Fruit fly (Drosophila melanogaster): ENCODE measurements around the gene SPR.

Gene SPR

DNA sequence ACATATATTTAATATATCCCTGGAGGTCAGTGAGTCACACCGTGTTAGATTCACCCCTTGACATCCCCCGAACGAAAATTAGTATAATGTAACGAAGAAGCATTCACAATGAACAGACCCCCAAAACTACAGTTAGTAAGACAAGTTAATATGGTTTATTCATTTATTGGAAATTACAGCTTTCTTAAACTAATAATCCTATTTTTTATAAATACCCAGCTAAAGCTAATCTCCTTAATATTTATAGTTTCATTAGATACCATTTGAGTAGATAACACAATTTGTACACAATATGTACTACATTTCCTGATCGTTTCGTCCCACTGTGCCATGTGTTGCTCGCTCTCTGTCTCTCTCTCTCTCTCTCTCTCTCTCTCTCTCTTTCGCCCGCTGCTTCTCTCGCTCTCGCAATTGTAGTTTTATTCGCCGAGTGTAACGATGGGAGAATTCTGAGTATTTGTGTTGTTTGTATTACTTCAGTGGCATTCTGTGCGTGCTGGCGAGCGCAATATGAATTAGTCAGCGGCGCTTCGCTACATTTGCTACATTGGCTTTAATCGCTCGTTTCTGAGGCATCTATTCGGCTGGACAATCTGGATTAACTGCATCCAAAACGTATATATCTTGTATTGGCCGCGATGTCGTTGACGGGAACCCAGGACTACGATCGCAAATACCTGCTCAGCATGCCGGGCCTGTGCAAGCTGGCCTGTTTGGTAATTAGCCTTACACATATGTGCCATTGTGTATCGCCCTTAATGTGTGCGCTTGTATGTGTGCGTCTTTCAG lies 70.5 kb downstream of the SPR start (continued):
- TF ChIP-seq CG6276 (GFP tag; optimal IDR thresholded peaks at IDR 0.05) (peak; percentile 54), Lpt (GFP tag; optimal IDR thresholded peaks at IDR 0.05) (peak; percentile 53), CG11902 (GFP tag; optimal IDR thresholded peaks at IDR 0.05) (no peak), Hr39 (GFP tag; optimal IDR thresholded peaks at IDR 0.05) (peak; percentile 16), CG4318 (GFP tag; optimal IDR thresholded peaks at IDR 0.05) (peak; percentile 40)

DNA sequence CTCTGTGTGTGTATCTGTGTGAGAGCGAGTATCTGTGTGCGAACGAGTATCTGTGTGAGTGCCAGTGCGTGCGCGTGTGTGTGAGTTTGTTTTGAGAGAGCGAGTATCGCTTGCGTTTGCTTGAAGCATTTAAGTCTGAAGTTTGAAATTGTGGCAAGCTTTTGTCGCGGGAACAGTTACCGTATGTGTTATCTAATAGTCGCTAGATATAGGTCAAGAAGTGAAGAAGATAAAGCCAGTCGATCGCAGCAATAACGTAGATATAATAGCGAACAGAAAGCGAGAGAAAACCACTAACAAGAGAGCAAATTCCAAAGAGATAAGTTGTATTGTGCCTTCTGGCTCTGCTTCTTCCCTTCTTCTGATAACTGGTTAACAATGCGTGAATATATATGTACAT lies 71.7 kb downstream of the SPR start:
- TF ChIP-seq Smox (GFP tag; optimal IDR thresholded peaks at IDR 0.05) (no peak), Ets96B (tag; optimal IDR thresholded peaks at IDR 0.05) (no peak), cyc (GFP tag; optimal IDR thresholded peaks at IDR 0.05) (no peak), CG8632 (GFP tag; optimal IDR thresholded peaks at IDR 0.05) (no peak), CG15336 (GFP tag; IDR thresholded peaks at IDR 0.05) (no peak), Ets21C (GFP tag; optimal IDR thresholded peaks at IDR 0.05) (no peak), Hr4 (GFP tag; optimal IDR thresholded peaks at IDR 0.05) (no peak), CG10631 (GFP tag; optimal IDR thresholded peaks at IDR 0.05) (no peak), Eip78C (GFP tag) (peak; percentile 66), Hr39 (GFP tag; optimal IDR thresholded peaks at IDR 0.05) (no peak), acj6 (GFP tag; optimal IDR thresholded peaks at IDR 0.05) (no peak), CG6163 (GFP tag; IDR thresholded peaks at IDR 0.05) (0 out of 3 replicates have a peak, but pooled peaks have one; percentile 23), Sox102F (GFP tag; optimal IDR thresholded peaks at IDR 0.05) (no peak), ss (GFP tag; optimal IDR thresholded peaks at IDR 0.05) (peak in 1 of 2 experiments; percentile 25), Sox14 (GFP tag; optimal IDR thresholded peaks at IDR 0.05) (no peak)

DNA sequence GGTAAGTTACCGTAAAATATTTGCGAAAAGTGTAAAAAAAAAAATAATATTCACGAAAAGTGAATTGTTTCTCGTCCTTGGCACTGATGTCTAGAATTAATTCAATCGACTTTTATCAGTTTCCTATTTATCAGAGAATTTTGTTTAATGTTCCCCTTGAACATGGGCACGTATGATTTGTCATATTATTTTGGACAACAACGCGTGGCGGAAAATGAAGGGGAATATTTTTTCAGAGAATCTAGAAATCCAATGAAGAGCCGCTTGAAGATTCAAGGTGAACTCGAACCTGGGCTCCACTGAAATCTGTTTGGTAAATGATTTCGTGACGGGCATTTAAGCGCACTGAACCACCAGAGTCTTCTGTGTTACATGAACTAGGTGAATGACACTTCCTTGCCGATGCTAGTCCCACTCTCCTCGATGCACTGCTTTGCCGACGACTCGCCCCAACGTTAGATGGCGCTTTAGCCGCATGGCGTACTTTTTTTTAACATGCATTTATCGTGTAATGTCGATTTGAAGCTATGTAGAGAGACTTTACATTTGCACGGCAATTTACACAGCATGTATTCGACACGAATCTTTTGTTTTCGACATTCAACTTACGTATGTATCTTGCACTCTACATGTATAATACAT lies 77.9 kb downstream of the SPR start:
- TF ChIP-seq esn (GFP tag; optimal IDR thresholded peaks at IDR 0.05) = peak; percentile 12
- TF ChIP-seq CG7368 (GFP tag; optimal IDR thresholded peaks at IDR 0.05) = no peak
- TF ChIP-seq acj6 (GFP tag; optimal IDR thresholded peaks at IDR 0.05) = no peak
- peak; percentile 43 for TF ChIP-seq Eip78C (GFP tag)
- TF ChIP-seq svp (GFP tag) = peak; percentile 71
- peak; percentile 32; the same call in 1 of the 2 replicates for TF ChIP-seq CG15336 (GFP tag; IDR thresholded peaks at IDR 0.05)
- peak; percentile 21 for TF ChIP-seq CG3919 (GFP tag; optimal IDR thresholded peaks at IDR 0.05)
